Worm (Caenorhabditis elegans) whole organism, midembryonic: Measurements from ENCODE around the gene drd-50.

Source experiments
- T22C8.4 ChIP-seq: fragments of 200-800 bp; sonication (Bioruptor generic); IDR thresholded peaks from 2 replicates; pipeline ENCODE4 v1.3.6; 2022; ENCODE audit warnings: missing genetic modification characterization, missing compliant biosample characterization
- cog-1 ChIP-seq: sonication (generic microtip); optimal IDR thresholded peaks from 2 replicates; lab custom pipeline; 2016; ENCODE audit warnings: missing genetic modification characterization, missing compliant biosample characterization
- flt-1 ChIP-seq: fragments of 200-800 bp; sonication (Bioruptor generic); IDR thresholded peaks from 2 replicates; pipeline ENCODE4 v1.3.6; 2022; ENCODE audit warnings: missing genetic modification characterization, missing compliant biosample characterization
- klf-2 ChIP-seq: fragments of 200-800 bp; sonication (Bioruptor generic); conservative IDR thresholded peaks from 2 replicates; pipeline ENCODE4 v1.3.6; 2022; ENCODE audit warnings: missing genetic modification reagents, missing genetic modification characterization, missing compliant biosample characterization
- med-1 ChIP-seq: sonication (generic microtip); optimal IDR thresholded peaks from 2 replicates; lab custom pipeline; 2017; ENCODE audit warnings: missing genetic modification characterization, mild to moderate bottlenecking, missing compliant biosample characterization, antibody characterized with exemption, missing genetic modification reagents; ENCODE audit not compliant: insufficient read depth
- ref-1 ChIP-seq: fragments of 200-800 bp; sonication (Bioruptor generic); conservative IDR thresholded peaks from 2 replicates; pipeline ENCODE4 v1.3.6; 2022; ENCODE audit warnings: missing genetic modification reagents, missing genetic modification characterization, missing compliant biosample characterization
- tab-1 ChIP-seq: fragments of 200-800 bp; sonication (Bioruptor generic); IDR thresholded peaks from 2 replicates; pipeline ENCODE4 v1.3.6; 2022; ENCODE audit warnings: missing genetic modification characterization, missing compliant biosample characterization
- ztf-23 ChIP-seq: fragments of 200-800 bp; sonication (Bioruptor generic); IDR thresholded peaks from 2 replicates; pipeline ENCODE4 v1.3.6; 2022; ENCODE audit warnings: missing genetic modification reagents, missing genetic modification characterization, missing compliant biosample characterization
- ztf-29 ChIP-seq: fragments of 200-800 bp; sonication (Bioruptor generic); IDR thresholded peaks from 2 replicates; pipeline ENCODE4 v1.3.6; 2022; ENCODE audit warnings: missing genetic modification reagents, missing genetic modification characterization, missing compliant biosample characterization

DNA sequence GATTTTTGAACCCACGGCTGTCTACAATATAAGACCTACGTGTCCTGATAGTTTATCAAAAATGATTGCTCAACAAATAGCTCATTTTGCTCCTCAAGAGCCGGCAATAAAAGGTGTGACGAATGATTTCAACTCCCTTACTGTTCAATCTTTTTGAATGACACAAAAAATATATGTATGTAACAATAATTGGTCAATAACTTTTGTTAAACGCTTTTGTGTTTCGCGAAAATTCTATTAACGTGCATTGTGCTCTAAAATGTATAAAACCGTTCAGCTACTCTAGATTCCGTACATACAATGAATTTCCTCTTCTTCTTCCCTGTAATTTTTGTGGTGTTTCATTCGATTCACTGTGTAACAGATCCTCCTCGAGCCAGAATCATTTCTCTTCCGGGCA is 38.0 kb upstream of the drd-50 start, which contains the start of gene C35B1.4:
- TF ChIP-seq T22C8.4, result no peak
- TF ChIP-seq cog-1 (tag; lab: Kevin White, UChicago), result no peak
- TF ChIP-seq klf-2 (GFP tag; lab: Robert Waterston, UW), result no peak
- TF ChIP-seq ztf-29 (GFP tag; lab: Robert Waterston, UW), result no peak
- no peak for TF ChIP-seq ref-1
- TF ChIP-seq tab-1 (GFP tag; lab: Robert Waterston, UW), result no peak
- no peak for TF ChIP-seq med-1
- TF ChIP-seq flt-1 (GFP tag; lab: Robert Waterston, UW), result no peak
- no peak for TF ChIP-seq ztf-23
